Fruit fly (Drosophila melanogaster): ENCODE data around the gene sls.

sls gene

DNA sequence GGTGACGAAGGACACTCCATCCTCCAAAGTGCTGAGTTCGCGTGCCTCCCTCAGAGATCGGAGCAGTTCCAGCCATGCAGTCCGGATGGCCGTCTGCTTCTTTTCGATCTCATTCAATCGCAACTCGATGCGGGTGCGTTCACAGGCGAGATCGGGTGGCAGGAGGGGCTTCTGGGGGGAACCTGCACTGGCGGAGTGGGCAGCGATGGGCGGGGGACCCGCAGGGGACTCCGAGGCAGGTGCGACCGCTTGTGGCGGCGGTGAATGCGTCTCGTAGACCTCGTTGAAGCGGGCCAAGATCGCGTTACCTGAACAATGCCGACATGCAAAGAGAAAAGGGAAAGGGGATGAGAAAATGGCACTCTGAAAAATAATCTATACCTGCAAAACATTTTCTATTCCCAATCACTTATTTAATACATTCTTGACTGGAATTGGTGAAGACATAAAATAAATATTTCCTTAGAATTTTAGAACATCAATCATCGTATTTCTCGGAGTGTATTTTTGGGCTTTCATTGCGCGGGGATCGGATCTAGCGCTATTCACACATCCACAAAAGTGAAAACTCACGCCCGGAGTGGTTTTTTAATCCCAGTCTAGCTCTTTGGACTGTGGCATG, 43.4 kb upstream of the sls start (continued):
- peak; percentile 50 for TF ChIP-seq CG3407 (GFP tag; optimal IDR thresholded peaks at IDR 0.05)
- TF ChIP-seq CG13624 (GFP tag; optimal IDR thresholded peaks at IDR 0.05), result no peak
- TF ChIP-seq Atf-2 (GFP tag; optimal IDR thresholded peaks at IDR 0.05), result no peak
- TF ChIP-seq Kr (GFP tag; optimal IDR thresholded peaks at IDR 0.05), result no peak
- no peak for TF ChIP-seq crp (GFP tag; optimal IDR thresholded peaks at IDR 0.05)
- TF ChIP-seq maf-S (GFP tag; optimal IDR thresholded peaks at IDR 0.05), result no peak
- TF ChIP-seq Nf-YC (tag; optimal IDR thresholded peaks at IDR 0.05), result no peak
- no peak for TF ChIP-seq CkIIα-i1 (GFP tag; IDR thresholded peaks at IDR 0.05)
- TF ChIP-seq CG6791 (GFP tag; IDR thresholded peaks at IDR 0.05; ENCODE audit: partially characterized antibody), result no peak
- TF ChIP-seq Elba2 (GFP tag; optimal IDR thresholded peaks at IDR 0.05), result no peak
- TF ChIP-seq Rfx (GFP tag; IDR thresholded peaks at IDR 0.05), result peak; percentile 3; the same call in 1 of the 2 replicates
- no peak for TF ChIP-seq CG43689 (GFP tag; IDR thresholded peaks at IDR 0.05)
- TF ChIP-seq CG10543 (GFP tag; optimal IDR thresholded peaks at IDR 0.05), result no peak
- no peak for TF ChIP-seq grn (GFP tag; optimal IDR thresholded peaks at IDR 0.05)
- peak; percentile 11 for TF ChIP-seq Camta (GFP tag; optimal IDR thresholded peaks at IDR 0.05)
- TF ChIP-seq CG7745 (tag; optimal IDR thresholded peaks at IDR 0.05), result no peak
- TF ChIP-seq CG2129 (GFP tag; IDR thresholded peaks at IDR 0.05; ENCODE audit: partially characterized antibody), result no peak
- no peak for TF ChIP-seq CG33213 (GFP tag; optimal IDR thresholded peaks at IDR 0.05)
- TF ChIP-seq CG3838 (GFP tag; optimal IDR thresholded peaks at IDR 0.05), result no peak
- TF ChIP-seq NC2α (GFP tag; optimal IDR thresholded peaks at IDR 0.05), result no peak
- TF ChIP-seq Hmr (GFP tag; optimal IDR thresholded peaks at IDR 0.05), result no peak
- TF ChIP-seq E2f2 (GFP tag; IDR thresholded peaks at IDR 0.05), result peak; percentile 23; the same call in 1 of the 2 replicates
- TF ChIP-seq Meics (GFP tag; optimal IDR thresholded peaks at IDR 0.05), result no peak
- no peak for TF ChIP-seq CG1233 (GFP tag; optimal IDR thresholded peaks at IDR 0.05)
- peak; percentile 76 for TF ChIP-seq CG17359 (tag; optimal IDR thresholded peaks at IDR 0.05)
- TF ChIP-seq CG9215 (GFP tag; IDR thresholded peaks at IDR 0.05), result no peak
- TF ChIP-seq CG7556 (GFP tag; optimal IDR thresholded peaks at IDR 0.05), result peak; percentile 40
- no peak for TF ChIP-seq gro (GFP tag; optimal IDR thresholded peaks at IDR 0.05)
- peak; percentile 56 for TF ChIP-seq CG2875 (GFP tag; optimal IDR thresholded peaks at IDR 0.05)
- no peak for TF ChIP-seq CG17612 (GFP tag; IDR thresholded peaks at IDR 0.05)
- TF ChIP-seq CG6689 (GFP tag; IDR thresholded peaks at IDR 0.05), result peak; percentile 10; the same call in 1 of the 2 replicates
- TF ChIP-seq Spps (tag; optimal IDR thresholded peaks at IDR 0.05), result peak; percentile 74
- no peak for TF ChIP-seq CG15479 (GFP tag; optimal IDR thresholded peaks at IDR 0.05)
- TF ChIP-seq CG16779 (GFP tag; IDR thresholded peaks at IDR 0.05), result no peak
- TF ChIP-seq CG32532 (GFP tag; IDR thresholded peaks at IDR 0.05), result peak; percentile 15
- peak; percentile 10 for TF ChIP-seq CG11723 (GFP tag; optimal IDR thresholded peaks at IDR 0.05)
- no peak for TF ChIP-seq CG15696 (tag; optimal IDR thresholded peaks at IDR 0.05)
- no peak for TF ChIP-seq gcm2 (GFP tag; optimal IDR thresholded peaks at IDR 0.05)
- peak; percentile 28 for TF ChIP-seq CG8290 (GFP tag; optimal IDR thresholded peaks at IDR 0.05)
- no peak for TF ChIP-seq CG8290 (tag; optimal IDR thresholded peaks at IDR 0.05)
- peak; percentile 58 for TF ChIP-seq CG11093 (GFP tag; IDR thresholded peaks at IDR 0.05)
- TF ChIP-seq CG18262 (tag; optimal IDR thresholded peaks at IDR 0.05), result peak; percentile 77
- no peak for TF ChIP-seq CG9876 (GFP tag; optimal IDR thresholded peaks at IDR 0.05)
- TF ChIP-seq CG1832 (GFP tag; optimal IDR thresholded peaks at IDR 0.05), result no peak
- TF ChIP-seq stwl (tag; optimal IDR thresholded peaks at IDR 0.05), result no peak
- no peak for TF ChIP-seq unc-4 (GFP tag; IDR thresholded peaks at IDR 0.05; ENCODE audit: partially characterized antibody)
- no peak for TF ChIP-seq CG8944 (GFP tag; optimal IDR thresholded peaks at IDR 0.05)
- peak; percentile 36 for TF ChIP-seq zen (tag; optimal IDR thresholded peaks at IDR 0.05)
- peak; percentile 37 for TF ChIP-seq slbo (GFP tag; IDR thresholded peaks at IDR 0.05)
- TF ChIP-seq CG8359 (GFP tag; optimal IDR thresholded peaks at IDR 0.05; ENCODE audit: borderline replicate concordance), result no peak
